Worm (Caenorhabditis elegans) whole organism, L2 larva: ENCODE results near the gene otpl-5.

Source experiments
- F13H6.1 ChIP-seq: sonication (generic microtip); optimal IDR thresholded peaks from 2 replicates; lab custom pipeline; 2016; ENCODE audit warnings: missing genetic modification characterization, missing compliant biosample characterization
- lin-13 ChIP-seq: fragments of 150-350 bp; optimal IDR thresholded peaks from 2 replicates; lab custom pipeline; 2014; ENCODE audit warnings: missing biosample characterization, missing genetic modification reagents, missing genetic modification characterization
- nhr-77 ChIP-seq: fragments of 150-350 bp; optimal IDR thresholded peaks from 2 replicates; lab custom pipeline; 2014; ENCODE audit warnings: missing biosample characterization, missing genetic modification characterization
- sma-3 ChIP-seq: sonication (generic microtip); optimal IDR thresholded peaks from 2 replicates; lab custom pipeline; 2016; ENCODE audit warnings: missing genetic modification reagents, missing genetic modification characterization, missing compliant biosample characterization
- snpc-4 ChIP-seq: fragments of 150-350 bp; optimal IDR thresholded peaks from 2 replicates; lab custom pipeline; 2014; ENCODE audit warnings: missing biosample characterization, missing genetic modification characterization

DNA sequence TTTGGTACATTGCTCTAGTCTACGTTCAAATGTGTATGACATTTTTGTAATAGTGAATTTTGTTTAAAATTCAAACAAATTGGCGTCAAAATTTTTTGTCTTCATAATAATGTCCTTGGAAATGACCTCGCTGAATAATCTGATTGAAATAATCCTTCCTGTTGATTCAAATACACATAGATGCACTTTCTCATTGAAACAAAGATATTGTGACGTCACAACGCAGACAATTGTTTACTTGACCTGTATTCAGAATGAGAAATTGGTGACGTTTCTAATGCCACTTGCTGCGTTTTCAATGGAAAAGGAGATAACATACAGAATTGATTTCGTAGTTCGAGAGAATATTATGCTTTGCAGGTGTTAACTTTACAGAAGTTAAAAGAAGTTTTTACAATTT lies 4.6 kb downstream of the otpl-5 start:
- TF ChIP-seq sma-3 (GFP tag; lab: Kevin White, UChicago) = no peak
- no peak for TF ChIP-seq nhr-77 (tag; lab: Kevin White, UChicago)
- no peak for TF ChIP-seq F13H6.1 (tag; lab: Kevin White, UChicago)
- no peak for TF ChIP-seq snpc-4 (tag; lab: Kevin White, UChicago)
- TF ChIP-seq lin-13 (GFP tag; lab: Kevin White, UChicago) = no peak
